Worm (Caenorhabditis elegans) whole organism, L1 larva: Measurements from ENCODE around the gene gst-39.

Experiments
- C04F5.9 ChIP-seq: sonication (generic microtip); optimal IDR thresholded peaks from 2 replicates; lab custom pipeline; 2016; ENCODE audit warnings: missing genetic modification characterization, missing compliant biosample characterization
- C34B4.2 ChIP-seq: sonication (generic microtip); optimal IDR thresholded peaks from 2 replicates; lab custom pipeline; 2017; ENCODE audit warnings: mild to moderate bottlenecking, missing genetic modification characterization, missing compliant biosample characterization
- Y116A8C.19 ChIP-seq: sonication (generic microtip); optimal IDR thresholded peaks from 2 replicates; lab custom pipeline; 2016; ENCODE audit warnings: missing compliant biosample characterization, missing genetic modification characterization, borderline replicate concordance
- aha-1 ChIP-seq: fragments of 150-350 bp; optimal IDR thresholded peaks from 2 replicates; lab custom pipeline; 2014; ENCODE audit warnings: missing biosample characterization, missing genetic modification characterization
- ama-1 ChIP-seq: fragments of 150-350 bp; optimal IDR thresholded peaks from 2 replicates; lab custom pipeline; 2014
- ceh-8 ChIP-seq: fragments of 200-800 bp; sonication (Bioruptor generic); optimal IDR thresholded peaks from 2 replicates; lab custom pipeline; 2018; ENCODE audit warnings: mild to moderate bottlenecking, missing genetic modification characterization, moderate library complexity, missing compliant biosample characterization
- ceh-82 ChIP-seq, 3 experiments: fragments of 150-350 bp in 1 of 3; sonication (generic microtip) in 2 of 3; optimal IDR thresholded peaks; 2 replicates each; lab custom pipeline; 2014 to 2017; ENCODE audit warnings: missing biosample characterization in 3 of 3, missing genetic modification characterization in 3 of 3
- ceh-88 ChIP-seq: fragments of 200-800 bp; sonication (Bioruptor generic); IDR thresholded peaks from 2 replicates; pipeline ENCODE4 v1.3.6; 2022; ENCODE audit warnings: missing genetic modification characterization, missing compliant biosample characterization
- ceh-90 ChIP-seq: sonication (generic microtip); optimal IDR thresholded peaks from 2 replicates; lab custom pipeline; 2016; ENCODE audit warnings: missing genetic modification characterization, missing compliant biosample characterization
- ces-1 ChIP-seq: fragments of 150-350 bp; optimal IDR thresholded peaks from 2 replicates; lab custom pipeline; 2014; ENCODE audit warnings: missing biosample characterization, missing genetic modification reagents, missing genetic modification characterization
- dpl-1 ChIP-seq, 3 experiments: fragments of 150-350 bp in 2 of 3; sonication (generic microtip) in 1 of 3; optimal IDR thresholded peaks; 2 replicates each; lab custom pipeline; 2014 to 2017; ENCODE audit warnings: missing biosample characterization in 3 of 3, missing genetic modification characterization in 3 of 3, missing genetic modification reagents in 3 of 3
- efl-1 ChIP-seq, 4 experiments: fragments of 150-350 bp; optimal IDR thresholded peaks in 3 of 4; peaks in 1 of 4; 1 replicate in 1 of 4; 2 replicates in 3 of 4; lab custom pipeline; 2014; ENCODE audit warnings: missing biosample characterization in 2 of 4, missing genetic modification characterization in 2 of 4, missing genetic modification reagents in 2 of 4
- egl-13 ChIP-seq: sonication (generic microtip); optimal IDR thresholded peaks from 2 replicates; lab custom pipeline; 2016; ENCODE audit warnings: missing genotype, missing genetic modification reagents, missing genetic modification characterization, missing compliant biosample characterization
- elt-3 ChIP-seq, 6 experiments: fragments of 150-350 bp in 1 of 6; sonication (generic microtip); optimal IDR thresholded peaks; 2 replicates each; lab custom pipeline; 2017 to 2018; ENCODE audit warnings: missing biosample characterization in 6 of 6, missing genetic modification characterization in 6 of 6, inconsistent platforms in 1 of 6
- ets-5 ChIP-seq: fragments of 200-800 bp; sonication (Bioruptor generic); IDR thresholded peaks from 2 replicates; pipeline ENCODE4 v1.3.6; 2022; ENCODE audit warnings: missing genetic modification characterization, missing compliant biosample characterization
- grh-1 ChIP-seq: fragments of 200-800 bp; sonication (Bioruptor generic); IDR thresholded peaks from 2 replicates; pipeline ENCODE4 v1.3.6; 2022; ENCODE audit warnings: missing genetic modification reagents, missing genetic modification characterization, missing compliant biosample characterization
- hlh-17 ChIP-seq: fragments of 200-800 bp; sonication (Bioruptor generic); optimal IDR thresholded peaks from 2 replicates; lab custom pipeline; 2018; ENCODE audit warnings: missing genetic modification characterization, mild to moderate bottlenecking, missing compliant biosample characterization, moderate library complexity, borderline replicate concordance
- irx-1 ChIP-seq: sonication (generic microtip); optimal IDR thresholded peaks from 2 replicates; lab custom pipeline; 2016; ENCODE audit warnings: missing genetic modification characterization, missing compliant biosample characterization
- jun-1 ChIP-seq: fragments of 150-350 bp; optimal IDR thresholded peaks from 2 replicates; lab custom pipeline; 2014; ENCODE audit warnings: missing biosample characterization, missing genetic modification reagents, missing genetic modification characterization
- lin-14 ChIP-seq: fragments of 200-800 bp; sonication (Bioruptor generic); optimal IDR thresholded peaks from 2 replicates; lab custom pipeline; 2018; ENCODE audit warnings: mild to moderate bottlenecking, missing genetic modification characterization, moderate library complexity, missing compliant biosample characterization
- lin-15B ChIP-seq: fragments of 150-350 bp; sonication (generic microtip); optimal IDR thresholded peaks from 3 replicates; lab custom pipeline; 2014; ENCODE audit warnings: missing biosample characterization, missing genetic modification characterization
- lin-35 ChIP-seq, 2 experiments: fragments of 150-350 bp; optimal IDR thresholded peaks; 2 replicates each; lab custom pipeline; 2014; ENCODE audit warnings: missing biosample characterization in 2 of 2, missing genetic modification characterization in 2 of 2, missing genetic modification reagents in 2 of 2
- lin-39 ChIP-seq: fragments of 150-350 bp; optimal IDR thresholded peaks from 2 replicates; lab custom pipeline; 2014; ENCODE audit warnings: missing biosample characterization, missing genetic modification reagents, missing genetic modification characterization
- lir-3 ChIP-seq: sonication (generic microtip); optimal IDR thresholded peaks from 2 replicates; lab custom pipeline; 2016; ENCODE audit warnings: mild to moderate bottlenecking, missing genetic modification characterization, moderate library complexity, missing compliant biosample characterization; ENCODE audit not compliant: poor library complexity
- mab-9 ChIP-seq: fragments of 200-800 bp; sonication (Bioruptor generic); IDR thresholded peaks from 2 replicates; pipeline ENCODE4 v1.3.6; 2022; ENCODE audit warnings: missing genetic modification reagents, missing genetic modification characterization, missing compliant biosample characterization
- mdl-1 ChIP-seq, 2 experiments: fragments of 150-350 bp; optimal IDR thresholded peaks; 2 replicates each; lab custom pipeline; 2014 to 2017; ENCODE audit warnings: missing biosample characterization in 2 of 2, missing genetic modification characterization in 2 of 2, inconsistent platforms in 1 of 2
- mef-2 ChIP-seq: fragments of 150-350 bp; optimal IDR thresholded peaks from 2 replicates; lab custom pipeline; 2014; ENCODE audit warnings: missing biosample characterization, missing genetic modification characterization
- mep-1 ChIP-seq: fragments of 150-350 bp; optimal IDR thresholded peaks from 2 replicates; lab custom pipeline; 2014; ENCODE audit warnings: missing biosample characterization, missing genetic modification characterization
- nhr-11 ChIP-seq: fragments of 150-350 bp; optimal IDR thresholded peaks from 2 replicates; lab custom pipeline; 2014; ENCODE audit warnings: missing biosample characterization, missing genetic modification characterization
- nhr-19 ChIP-seq: fragments of 200-800 bp; sonication (Bioruptor generic); conservative IDR thresholded peaks from 2 replicates; pipeline ENCODE4 v1.3.6; 2022; ENCODE audit warnings: missing genetic modification characterization, missing compliant biosample characterization
- nhr-20 ChIP-seq: sonication (generic microtip); optimal IDR thresholded peaks from 2 replicates; lab custom pipeline; 2016; ENCODE audit warnings: mild to moderate bottlenecking, missing genetic modification characterization, missing compliant biosample characterization
- nhr-237 ChIP-seq: fragments of 150-350 bp; optimal IDR thresholded peaks from 2 replicates; lab custom pipeline; 2014; ENCODE audit warnings: missing biosample characterization, missing genetic modification characterization
- nhr-28 ChIP-seq: fragments of 150-350 bp; optimal IDR thresholded peaks from 2 replicates; lab custom pipeline; 2014; ENCODE audit warnings: missing biosample characterization, missing genetic modification characterization
- nhr-47 ChIP-seq: sonication (generic microtip); optimal IDR thresholded peaks from 2 replicates; lab custom pipeline; 2016; ENCODE audit warnings: mild to moderate bottlenecking, missing genetic modification characterization, moderate library complexity, missing compliant biosample characterization
- nhr-77 ChIP-seq: fragments of 150-350 bp; optimal IDR thresholded peaks from 2 replicates; lab custom pipeline; 2014; ENCODE audit warnings: missing biosample characterization, missing genetic modification characterization
- nhr-90 ChIP-seq: sonication (generic microtip); optimal IDR thresholded peaks from 2 replicates; lab custom pipeline; 2016; ENCODE audit warnings: mild to moderate bottlenecking, missing genetic modification characterization, missing compliant biosample characterization; ENCODE audit not compliant: poor library complexity
- pax-3 ChIP-seq: fragments of 200-800 bp; sonication (Bioruptor generic); optimal IDR thresholded peaks from 2 replicates; lab custom pipeline; 2018; ENCODE audit warnings: mild to moderate bottlenecking, missing genetic modification characterization, moderate library complexity, missing compliant biosample characterization
- pqm-1 ChIP-seq: sonication (generic microtip); optimal IDR thresholded peaks from 3 replicates; lab custom pipeline; 2017; ENCODE audit warnings: missing biosample characterization, missing genetic modification characterization
- snpc-4 ChIP-seq: fragments of 150-350 bp; optimal IDR thresholded peaks from 2 replicates; lab custom pipeline; 2014; ENCODE audit warnings: missing biosample characterization, missing genetic modification characterization
- snu-23 ChIP-seq: sonication (generic microtip); optimal IDR thresholded peaks from 2 replicates; lab custom pipeline; 2016; ENCODE audit warnings: missing genetic modification characterization, missing compliant biosample characterization
- sox-4 ChIP-seq: sonication (generic microtip); optimal IDR thresholded peaks from 2 replicates; lab custom pipeline; 2016; ENCODE audit warnings: missing genetic modification characterization, missing compliant biosample characterization
- sptf-1 ChIP-seq: fragments of 150-350 bp; optimal IDR thresholded peaks from 2 replicates; lab custom pipeline; 2014; ENCODE audit warnings: missing biosample characterization, missing genetic modification characterization
- swsn-7 ChIP-seq: sonication (generic microtip); optimal IDR thresholded peaks from 2 replicates; lab custom pipeline; 2016; ENCODE audit warnings: missing genetic modification characterization, missing compliant biosample characterization
- tbx-2 ChIP-seq: sonication (generic microtip); optimal IDR thresholded peaks from 2 replicates; lab custom pipeline; 2016; ENCODE audit warnings: missing genetic modification characterization, missing compliant biosample characterization
- tlp-1 ChIP-seq: fragments of 150-350 bp; optimal IDR thresholded peaks from 2 replicates; lab custom pipeline; 2014; ENCODE audit warnings: missing biosample characterization, missing genetic modification characterization
- unc-86 ChIP-seq: sonication (generic microtip); optimal IDR thresholded peaks from 2 replicates; lab custom pipeline; 2016; ENCODE audit warnings: missing genetic modification characterization, missing compliant biosample characterization
- unc-98 ChIP-seq: fragments of 200-800 bp; sonication (Bioruptor generic); IDR thresholded peaks from 2 replicates; pipeline ENCODE4 v1.3.6; 2022; ENCODE audit warnings: missing genetic modification characterization, missing compliant biosample characterization
- xbp-1 ChIP-seq: sonication (generic microtip); optimal IDR thresholded peaks from 2 replicates; lab custom pipeline; 2016; ENCODE audit warnings: missing genetic modification characterization, missing compliant biosample characterization
- zag-1 ChIP-seq: fragments of 150-350 bp; optimal IDR thresholded peaks from 2 replicates; lab custom pipeline; 2014; ENCODE audit warnings: missing biosample characterization, missing genetic modification characterization
- zip-4 ChIP-seq: fragments of 200-800 bp; sonication (Bioruptor generic); optimal IDR thresholded peaks from 2 replicates; lab custom pipeline; 2018; ENCODE audit warnings: mild to moderate bottlenecking, missing genetic modification characterization, moderate library complexity, missing compliant biosample characterization
- ztf-11 ChIP-seq, 2 experiments: sonication (generic microtip); optimal IDR thresholded peaks; 2 replicates each; lab custom pipeline; 2016 to 2017; ENCODE audit warnings: missing genetic modification characterization in 2 of 2, missing biosample characterization in 1 of 2, missing compliant biosample characterization in 1 of 2
- ztf-4 ChIP-seq: fragments of 150-350 bp; optimal IDR thresholded peaks from 2 replicates; lab custom pipeline; 2014; ENCODE audit warnings: missing biosample characterization, missing genetic modification characterization

gst-39 gene

ce11 chrII:15212260-15212914, 40.7 kb upstream of the gst-39 start (continued):
- TF ChIP-seq ceh-90 (tag; lab: Kevin White, UChicago) (no peak), ceh-8 (no peak), aha-1 (tag; lab: Kevin White, UChicago) (no peak), zag-1 (tag; lab: Kevin White, UChicago) (no peak), nhr-90 (tag; lab: Kevin White, UChicago) (peak; percentile 44), mep-1 (tag; lab: Kevin White, UChicago) (peak; percentile 66), pqm-1 (tag; lab: Kevin White, UChicago) (no peak), lin-39 (tag; lab: Kevin White, UChicago) (no peak), nhr-47 (tag; lab: Kevin White, UChicago) (peak; percentile 41), zip-4 (GFP tag; lab: Kevin White, UChicago) (no peak), lin-35 (GFP tag; optimal IDR thresholded peaks at IDR 0.05; lab: Kevin White, UChicago) (peak in 1 of 2 experiments; percentile 75), grh-1 (GFP tag; lab: Robert Waterston, UW) (peak; percentile 79), ama-1 (lab: Kevin White, UChicago) (no peak), ceh-88 (GFP tag; lab: Robert Waterston, UW) (no peak), lin-15B (no peak), swsn-7 (tag; lab: Kevin White, UChicago) (no peak), ets-5 (no peak), nhr-237 (no peak), snu-23 (peak; percentile 82), elt-3 (tag; optimal IDR thresholded peaks at IDR 0.05; lab: Kevin White, UChicago) (peak in 2 of 6 experiments; percentile 71 to 82), sox-4 (tag; lab: Kevin White, UChicago) (no peak), nhr-28 (tag; lab: Kevin White, UChicago) (no peak), hlh-17 (no peak), xbp-1 (peak; percentile 35), unc-98 (GFP tag; lab: Robert Waterston, UW) (no peak), efl-1 (optimal IDR thresholded peaks at IDR 0.05; lab: Kevin White, UChicago) (peak in 1 of 2 experiments; percentile 29), efl-1 (GFP tag; optimal IDR thresholded peaks at IDR 0.05 in 1 of 2; lab: Kevin White, UChicago) (peak in 1 of 2 experiments; percentile 90), jun-1 (no peak), C04F5.9 (tag; lab: Kevin White, UChicago) (no peak), C34B4.2 (tag; lab: Kevin White, UChicago) (no peak), irx-1 (no peak), mab-9 (no peak), ztf-4 (tag; lab: Kevin White, UChicago) (peak; percentile 20), sptf-1 (no peak), tbx-2 (peak; percentile 65), snpc-4 (tag; lab: Kevin White, UChicago) (no peak), Y116A8C.19 (tag; lab: Kevin White, UChicago) (no peak), ceh-82 (tag; optimal IDR thresholded peaks at IDR 0.05; lab: Kevin White, UChicago) (peak in 2 of 3 experiments; percentile 11 to 23), mdl-1 (tag; optimal IDR thresholded peaks at IDR 0.05; lab: Kevin White, UChicago) (peak in 1 of 2 experiments; percentile 20), unc-86 (tag; lab: Kevin White, UChicago) (no peak), nhr-19 (peak; percentile 40), ces-1 (GFP tag; lab: Kevin White, UChicago) (no peak), nhr-77 (tag; lab: Kevin White, UChicago) (peak; percentile 62), egl-13 (tag; lab: Kevin White, UChicago) (no peak), mef-2 (tag; lab: Kevin White, UChicago) (no peak), nhr-11 (no peak), lin-14 (GFP tag; lab: Kevin White, UChicago) (peak; percentile 80), nhr-20 (tag; lab: Kevin White, UChicago) (peak; percentile 87), pax-3 (tag; lab: Kevin White, UChicago) (no peak), lir-3 (tag; lab: Kevin White, UChicago) (peak; percentile 69), tlp-1 (tag; lab: Kevin White, UChicago) (no peak), dpl-1 (GFP tag; optimal IDR thresholded peaks at IDR 0.05; lab: Kevin White, UChicago) (peak; percentile 7 to 28 (median 8)), ztf-11 (tag; optimal IDR thresholded peaks at IDR 0.05; lab: Kevin White, UChicago) (no peak)
